Fruit fly (Drosophila melanogaster): ENCODE data around the gene lilli.

lilli gene

DNA sequence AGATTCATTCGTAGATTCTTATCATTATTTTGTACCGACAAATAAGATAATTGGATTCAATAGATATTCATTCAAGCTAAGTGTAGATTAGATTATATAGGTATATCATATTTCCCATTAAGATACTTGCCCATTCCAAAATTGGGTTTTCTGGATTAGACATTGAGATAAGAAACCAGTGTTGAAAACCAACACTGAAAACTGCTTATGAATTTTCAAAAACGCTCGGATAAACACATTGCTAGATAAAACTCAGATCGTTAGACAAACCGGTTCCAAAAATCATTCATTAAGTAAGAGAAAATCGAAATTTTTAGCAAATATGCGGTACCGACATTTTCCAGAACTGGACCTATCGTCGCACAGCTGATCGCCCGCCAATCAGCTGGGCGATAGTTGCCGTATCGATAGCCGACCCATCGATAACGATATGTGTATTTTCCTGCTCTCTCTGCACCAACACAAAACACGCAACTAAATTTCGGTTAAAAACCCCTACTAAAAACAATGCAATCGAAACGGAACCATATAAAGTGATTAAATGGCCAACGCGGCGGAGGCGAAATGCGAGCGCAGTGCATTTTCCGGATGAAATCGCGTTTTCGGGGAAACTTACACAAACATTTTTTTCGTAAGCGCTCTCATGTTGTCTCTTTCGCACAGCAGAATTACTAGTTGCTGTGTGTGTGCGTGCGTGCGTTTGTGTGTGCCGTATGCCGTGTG is at the start of gene lilli, which contains the start of gene NTPase:
lilli (plus strand) TSS at position 427 of the 723 bp plus-strand sequence.
NTPase (minus strand) TSS at position 348 of the 723 bp plus-strand sequence.
- no peak for TF ChIP-seq h (optimal IDR thresholded peaks at IDR 0.05)
- TF ChIP-seq Myc (optimal IDR thresholded peaks at IDR 0.05): no peak
- no peak for TF ChIP-seq ttk (optimal IDR thresholded peaks at IDR 0.05)
- TF ChIP-seq psq (optimal IDR thresholded peaks at IDR 0.05): no peak
- TF ChIP-seq Sin3A (optimal IDR thresholded peaks at IDR 0.05): no peak
- TF ChIP-seq insv (optimal IDR thresholded peaks at IDR 0.05): no peak

DNA sequence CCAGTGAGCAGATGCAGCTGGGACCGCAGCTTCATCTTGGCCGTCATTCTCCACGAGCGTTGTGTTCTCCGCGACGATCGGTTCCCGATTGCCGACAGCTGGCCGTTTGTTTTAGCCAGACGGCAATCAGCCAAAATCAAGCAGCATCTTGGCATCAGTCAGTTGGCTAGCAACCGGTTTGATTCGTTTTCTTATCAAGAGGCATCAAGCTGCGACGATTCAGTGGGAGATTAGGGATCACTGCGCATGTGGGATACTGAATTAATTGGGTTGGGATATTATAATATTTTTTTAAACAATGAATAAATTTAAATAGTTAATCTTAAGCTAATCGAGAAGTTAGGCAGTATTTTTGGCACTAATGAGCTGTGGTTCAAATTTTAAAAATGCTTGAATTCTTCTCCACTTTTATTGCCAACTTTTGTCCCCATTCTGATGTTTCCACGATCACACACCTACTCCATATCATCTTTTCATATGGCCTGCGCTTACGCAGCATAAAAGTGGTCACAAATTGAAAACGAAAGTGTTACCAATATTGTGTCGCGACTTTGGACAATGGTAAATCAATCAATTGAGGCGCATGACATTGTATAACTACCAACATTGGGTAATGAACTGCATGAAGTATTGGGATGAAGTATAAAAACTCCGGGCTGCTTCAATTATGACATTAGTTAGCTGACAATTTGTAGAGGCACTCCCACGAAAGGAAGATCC is 47.8 kb upstream of the lilli start, which contains the start of the genes CG3119 and Cpr23B:
CG3119 (minus strand) TSS at position 92 of the 720 bp plus-strand sequence.
Cpr23B (plus strand) TSS at position 670 of the 720 bp plus-strand sequence.
- TF ChIP-seq psq (optimal IDR thresholded peaks at IDR 0.05): no peak
- TF ChIP-seq Sin3A (optimal IDR thresholded peaks at IDR 0.05): no peak
- TF ChIP-seq insv (optimal IDR thresholded peaks at IDR 0.05): no peak
- TF ChIP-seq h (optimal IDR thresholded peaks at IDR 0.05): no peak
- TF ChIP-seq ttk (optimal IDR thresholded peaks at IDR 0.05): no peak
- TF ChIP-seq Myc (optimal IDR thresholded peaks at IDR 0.05): no peak

DNA sequence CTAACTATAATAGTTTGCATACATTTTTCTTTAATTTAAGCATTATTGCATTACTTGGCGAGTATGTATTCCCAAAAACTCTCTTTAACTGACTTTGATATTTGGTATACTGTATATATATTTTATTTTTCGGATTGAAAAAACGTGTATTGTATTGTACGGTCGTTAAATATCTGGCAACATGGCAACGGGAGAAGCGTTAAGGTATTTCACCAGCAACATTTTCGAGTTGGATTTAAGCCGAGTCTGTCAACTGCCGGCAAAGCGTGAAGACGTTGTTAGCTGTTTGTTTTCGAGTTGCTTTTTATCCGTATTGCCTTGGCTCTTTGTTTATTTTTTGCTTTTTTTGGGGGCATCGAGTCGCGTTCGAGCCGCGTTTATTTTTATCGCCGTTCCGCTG is 45.9 kb upstream of the lilli start, which contains the start of gene CG2975:
CG2975 (plus strand) TSS at position 275 of the 400 bp plus-strand sequence.
- TF ChIP-seq insv (optimal IDR thresholded peaks at IDR 0.05) (no peak), Sin3A (optimal IDR thresholded peaks at IDR 0.05) (no peak), psq (optimal IDR thresholded peaks at IDR 0.05) (no peak), Myc (optimal IDR thresholded peaks at IDR 0.05) (no peak), ttk (optimal IDR thresholded peaks at IDR 0.05) (no peak)

DNA sequence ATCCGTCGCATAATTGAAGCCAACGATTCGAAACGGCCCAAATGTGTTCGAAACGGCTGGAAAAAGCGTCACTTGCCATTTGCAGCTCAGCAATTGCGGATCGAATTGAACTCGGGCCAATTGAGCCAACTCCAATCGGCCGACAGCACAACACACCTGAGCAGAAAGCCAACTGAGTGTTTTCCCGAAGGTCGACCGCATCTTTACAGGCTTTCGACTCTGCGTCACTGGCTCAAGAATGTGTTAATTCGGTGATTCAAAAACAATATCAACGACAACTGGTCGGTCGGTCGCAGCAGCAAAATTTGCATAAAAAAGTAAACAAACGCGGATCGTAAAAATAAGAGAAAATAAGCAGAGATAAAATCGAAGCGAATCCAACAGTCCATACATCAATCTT is 45.4 kb upstream of the lilli start:
- no peak for TF ChIP-seq psq (optimal IDR thresholded peaks at IDR 0.05)
- TF ChIP-seq insv (optimal IDR thresholded peaks at IDR 0.05): no peak
- TF ChIP-seq ttk (optimal IDR thresholded peaks at IDR 0.05): no peak
- TF ChIP-seq Sin3A (optimal IDR thresholded peaks at IDR 0.05): no peak
- TF ChIP-seq Myc (optimal IDR thresholded peaks at IDR 0.05): no peak
- no peak for TF ChIP-seq h (optimal IDR thresholded peaks at IDR 0.05)

DNA sequence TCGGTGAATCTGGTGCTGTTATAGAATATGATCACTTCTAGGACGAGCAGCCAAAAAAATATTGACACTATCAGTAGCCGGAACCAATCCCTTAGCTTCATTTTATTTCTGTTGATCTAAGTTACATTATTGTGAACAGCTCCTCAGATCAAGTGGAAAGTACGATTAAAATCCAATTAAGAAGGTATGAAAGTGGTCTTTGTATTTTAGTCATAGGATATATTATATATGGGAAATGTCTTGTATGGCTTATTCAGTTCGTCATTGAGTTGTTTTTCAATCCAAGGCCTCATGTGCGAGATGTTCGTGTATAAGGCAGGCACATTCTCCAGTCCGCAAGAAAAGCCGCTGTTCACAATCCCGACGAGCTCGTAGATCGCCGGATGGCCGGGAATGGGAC is 41.3 kb upstream of the lilli start, which contains the start of gene CG18558:
CG18558 (minus strand) TSS at position 101 of the 400 bp plus-strand sequence.
- TF ChIP-seq psq (optimal IDR thresholded peaks at IDR 0.05) (no peak), ttk (optimal IDR thresholded peaks at IDR 0.05) (no peak), Myc (optimal IDR thresholded peaks at IDR 0.05) (no peak), insv (optimal IDR thresholded peaks at IDR 0.05) (no peak), h (optimal IDR thresholded peaks at IDR 0.05) (no peak), Sin3A (optimal IDR thresholded peaks at IDR 0.05) (no peak)

DNA sequence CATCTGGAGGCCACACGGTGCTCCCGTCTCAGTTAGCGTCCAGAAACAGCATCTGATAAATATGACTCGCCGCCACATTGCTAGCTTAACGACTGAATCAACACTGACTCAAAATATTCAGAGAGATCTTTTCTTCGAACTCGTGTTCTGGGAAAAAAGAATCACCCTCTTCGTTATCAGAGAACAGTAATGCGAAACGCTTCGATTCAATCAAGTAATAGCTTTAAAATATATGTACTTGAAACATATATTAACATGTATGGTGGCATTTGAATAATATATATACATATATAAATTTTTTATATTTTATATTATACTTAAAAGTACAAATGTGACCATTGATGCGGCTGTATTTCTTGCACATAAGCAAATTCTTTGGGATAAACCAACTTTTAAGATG is 40.1 kb upstream of the lilli start, which contains the start of gene CG18557:
CG18557 (minus strand) TSS at position 101 of the 400 bp plus-strand sequence.
- no peak for TF ChIP-seq h (optimal IDR thresholded peaks at IDR 0.05)
- TF ChIP-seq ttk (optimal IDR thresholded peaks at IDR 0.05): no peak

DNA sequence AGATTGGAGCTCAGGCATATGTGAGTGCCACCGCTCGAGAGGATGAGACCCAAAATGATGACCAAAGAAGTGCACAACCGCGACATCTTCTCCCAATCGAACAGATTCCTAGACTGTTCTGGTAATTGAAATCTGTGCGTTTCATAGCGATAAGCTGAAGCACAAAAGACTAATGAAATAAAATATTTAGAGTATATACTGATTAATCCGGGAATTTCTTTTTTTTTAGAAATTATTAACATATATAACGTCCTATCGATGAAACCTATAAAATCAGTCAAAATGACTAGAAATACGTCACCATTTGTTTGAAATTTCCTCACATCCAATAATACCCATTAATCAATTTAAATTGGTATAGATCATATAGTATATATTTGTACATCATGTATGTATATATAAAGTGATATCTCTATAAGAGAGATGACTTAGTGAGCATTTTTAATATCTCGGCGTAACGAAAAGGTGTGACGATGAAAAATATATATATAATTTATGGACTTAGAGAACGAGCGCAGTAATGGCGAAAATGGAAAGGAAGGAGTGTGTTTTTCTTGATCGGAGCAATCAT is 38.5 kb upstream of the lilli start, which contains the start of the genes CG3117 and CG2983:
CG3117 (minus strand) TSS at position 101 of the 571 bp plus-strand sequence.
CG2983 (plus strand) TSS at position 521 of the 571 bp plus-strand sequence.
- TF ChIP-seq Myc (optimal IDR thresholded peaks at IDR 0.05): no peak
- TF ChIP-seq ttk (optimal IDR thresholded peaks at IDR 0.05): no peak
- TF ChIP-seq Sin3A (optimal IDR thresholded peaks at IDR 0.05): no peak
- no peak for TF ChIP-seq h (optimal IDR thresholded peaks at IDR 0.05)
- no peak for TF ChIP-seq psq (optimal IDR thresholded peaks at IDR 0.05)
- TF ChIP-seq insv (optimal IDR thresholded peaks at IDR 0.05): no peak

DNA sequence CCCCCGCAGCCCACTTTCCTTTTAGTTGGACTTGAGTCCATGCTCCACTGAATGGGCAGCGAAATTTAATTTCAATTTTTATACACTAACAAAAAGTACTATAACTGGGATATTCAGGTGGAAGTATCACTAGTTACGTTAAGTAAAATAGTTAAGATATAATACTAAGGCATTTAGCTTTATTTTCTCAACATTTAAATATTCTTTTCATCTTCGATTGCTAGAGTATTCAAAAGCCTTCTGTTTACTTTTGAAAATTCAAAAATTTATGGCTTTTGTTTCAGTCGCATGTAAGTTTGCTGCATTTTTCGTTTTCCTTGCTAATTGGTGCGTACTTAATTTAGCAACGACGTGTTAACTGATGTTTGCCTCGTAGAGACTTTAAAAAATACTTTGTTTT is 34.1 kb upstream of the lilli start:
- TF ChIP-seq ttk (optimal IDR thresholded peaks at IDR 0.05) (no peak), psq (optimal IDR thresholded peaks at IDR 0.05) (no peak), insv (optimal IDR thresholded peaks at IDR 0.05) (no peak), Sin3A (optimal IDR thresholded peaks at IDR 0.05) (no peak), Myc (optimal IDR thresholded peaks at IDR 0.05) (no peak), h (optimal IDR thresholded peaks at IDR 0.05) (no peak)

DNA sequence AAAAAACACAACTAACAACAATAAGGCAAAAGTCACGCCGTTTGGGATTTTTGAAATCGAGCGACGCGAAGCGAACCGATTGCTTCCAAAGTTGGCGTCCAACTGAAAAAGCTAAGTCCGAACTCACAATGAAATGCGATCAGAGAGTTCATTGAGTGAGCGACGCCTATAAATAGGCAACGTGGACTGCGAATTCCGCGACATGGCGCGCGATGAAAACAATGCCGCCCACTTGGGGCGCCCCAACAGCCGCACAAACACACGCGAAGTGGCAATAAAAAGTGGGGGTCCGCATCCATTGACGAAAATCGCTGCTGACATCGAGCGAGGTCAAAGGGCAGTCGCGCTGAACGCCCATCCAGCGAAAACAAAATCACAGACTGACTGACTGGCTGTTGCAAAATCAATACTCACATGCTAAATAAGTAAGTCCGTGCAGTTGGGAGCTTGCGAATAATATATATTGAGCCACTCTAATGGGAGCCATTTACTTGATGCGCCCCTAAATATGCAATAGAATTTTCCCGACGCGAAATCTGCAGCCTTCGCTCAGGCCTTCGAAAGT is 30.4 kb upstream of the lilli start:
- no peak for TF ChIP-seq insv (optimal IDR thresholded peaks at IDR 0.05)
- TF ChIP-seq psq (optimal IDR thresholded peaks at IDR 0.05): no peak
- TF ChIP-seq h (optimal IDR thresholded peaks at IDR 0.05): no peak
- TF ChIP-seq Sin3A (optimal IDR thresholded peaks at IDR 0.05): no peak
- no peak for TF ChIP-seq Myc (optimal IDR thresholded peaks at IDR 0.05)
- no peak for TF ChIP-seq ttk (optimal IDR thresholded peaks at IDR 0.05)

DNA sequence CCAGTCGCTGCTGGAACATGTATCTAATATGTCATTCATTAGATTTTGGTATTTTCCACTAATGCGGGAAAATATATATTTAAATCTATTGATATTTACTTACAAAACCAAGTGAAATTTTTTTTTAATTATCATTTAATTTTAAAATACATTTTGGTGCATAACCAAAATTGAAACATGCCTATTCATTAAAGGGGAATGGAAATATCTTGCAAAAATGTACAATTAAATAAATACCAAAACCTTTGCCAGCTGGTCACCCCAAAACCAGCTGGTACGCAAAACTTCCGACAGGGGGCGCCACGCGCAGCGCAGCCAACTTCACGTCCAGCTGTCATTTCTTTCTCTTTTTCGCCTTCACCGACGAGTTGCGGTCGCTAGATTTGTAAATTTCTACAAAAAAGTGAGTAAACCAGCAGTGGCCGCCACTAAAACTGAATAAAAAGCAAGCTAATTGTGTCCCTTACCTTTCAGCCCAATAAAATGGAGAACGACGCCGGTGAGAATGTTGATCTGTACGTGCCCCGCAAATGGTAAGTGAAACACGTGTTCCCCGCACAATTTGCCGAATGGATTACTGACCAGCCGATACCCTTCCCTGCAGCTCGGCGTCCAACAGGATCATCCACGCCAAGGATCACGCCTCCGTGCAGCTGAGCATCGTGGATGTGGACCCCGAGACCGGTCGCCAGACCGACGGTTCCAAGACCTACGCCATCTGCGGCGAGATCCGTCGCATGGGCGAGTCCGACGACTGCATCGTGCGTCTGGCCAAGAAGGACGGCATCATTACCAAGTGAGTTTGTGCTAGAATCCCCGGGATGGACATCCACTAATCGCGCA is 29.7 kb upstream of the lilli start, which contains the start of the genes CG3104 and RpS21:
CG3104 (minus strand) TSS at position 6 of the 843 bp plus-strand sequence.
RpS21 (plus strand) TSS at position 298 of the 843 bp plus-strand sequence.
- TF ChIP-seq psq (optimal IDR thresholded peaks at IDR 0.05): no peak
- TF ChIP-seq h (optimal IDR thresholded peaks at IDR 0.05): no peak

All from Kc167 (cell line).